Fruit fly (Drosophila melanogaster): Measurements from ENCODE around the gene SKIP.

dm6 chr3R:22142495-22142894 is 8.9 kb downstream of the SKIP start:
- TF ChIP-seq kay (GFP tag; ENCODE audit: borderline replicate concordance), result no peak
- TF ChIP-seq toe (GFP tag; optimal IDR thresholded peaks at IDR 0.05), result no peak
- no peak for TF ChIP-seq pad (GFP tag; optimal IDR thresholded peaks at IDR 0.05)
- no peak for TF ChIP-seq CG11617 (GFP tag; optimal IDR thresholded peaks at IDR 0.05)
- no peak for TF ChIP-seq CG12768 (GFP tag; optimal IDR thresholded peaks at IDR 0.05)
